Worm (Caenorhabditis elegans): Measurements from ENCODE around the gene C53B7.2.
"Not testable (repeated sequence)": the region's sequence is repeated elsewhere in the genome, so short reads cannot be mapped to it uniquely, and the experiment has no call there.

C53B7.2 gene

DNA sequence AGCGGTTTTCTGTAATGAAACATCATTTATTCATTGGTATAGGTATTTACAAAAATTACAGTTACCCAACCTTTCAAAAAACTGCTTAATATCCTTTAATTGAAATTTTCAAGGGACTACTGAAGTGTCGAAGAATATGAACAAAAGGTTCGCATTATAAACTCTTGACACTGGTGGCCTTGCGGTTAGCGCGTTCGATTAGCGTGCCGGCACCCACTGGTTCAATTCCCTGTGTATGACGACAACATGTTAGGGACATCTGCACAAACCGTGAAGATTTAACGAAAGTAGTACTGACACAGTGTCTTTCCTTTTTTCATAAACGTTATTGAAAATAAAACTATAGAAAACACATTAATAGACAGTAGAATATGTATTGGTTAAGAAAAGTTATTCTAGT is 21.7 kb downstream of the C53B7.2 start (continued):
- TF ChIP-seq snu-23 (GFP tag; optimal IDR thresholded peaks at IDR 0.05) (peak; percentile 71), ets-5 (GFP tag; IDR thresholded peaks at IDR 0.05) (no peak), lir-3 (tag; optimal IDR thresholded peaks at IDR 0.05; ENCODE audit: poor library complexity) (peak; percentile 35), nhr-84 (tag; optimal IDR thresholded peaks at IDR 0.05) (no peak), fkh-10 (GFP tag; optimal IDR thresholded peaks at IDR 0.05) (no peak), grh-1 (GFP tag; IDR thresholded peaks at IDR 0.05) (peak; percentile 54; the same call in 1 of the 2 replicates)

DNA sequence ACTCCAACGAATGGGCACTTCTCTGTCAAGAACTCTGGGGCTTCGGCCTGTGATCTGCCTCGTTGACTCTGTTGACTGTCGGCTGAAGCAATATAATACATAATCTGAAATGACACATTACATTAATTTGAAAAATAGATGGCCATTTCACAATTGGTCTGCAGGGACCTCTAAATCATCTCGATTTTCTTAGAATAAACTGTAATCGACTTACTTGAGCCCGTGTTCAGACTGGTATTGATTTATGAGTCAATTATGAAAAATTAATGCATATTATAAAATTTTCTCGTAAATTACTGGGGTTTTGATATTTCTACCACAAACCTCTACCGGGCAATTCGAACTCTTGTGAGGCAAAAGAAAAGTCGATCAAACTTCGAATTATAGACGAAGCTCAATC is 22.6 kb downstream of the C53B7.2 start, which contains the start of gene C53B7.6:
Gene C53B7.6 (minus strand): TSS at position 101 of the 400 bp plus-strand sequence.
- TF ChIP-seq lin-13 (GFP tag; optimal IDR thresholded peaks at IDR 0.05); ceh-90 (tag; optimal IDR thresholded peaks at IDR 0.05); alr-1 (tag; optimal IDR thresholded peaks at IDR 0.05; ENCODE audit: borderline replicate concordance): not testable (repeated sequence)

DNA sequence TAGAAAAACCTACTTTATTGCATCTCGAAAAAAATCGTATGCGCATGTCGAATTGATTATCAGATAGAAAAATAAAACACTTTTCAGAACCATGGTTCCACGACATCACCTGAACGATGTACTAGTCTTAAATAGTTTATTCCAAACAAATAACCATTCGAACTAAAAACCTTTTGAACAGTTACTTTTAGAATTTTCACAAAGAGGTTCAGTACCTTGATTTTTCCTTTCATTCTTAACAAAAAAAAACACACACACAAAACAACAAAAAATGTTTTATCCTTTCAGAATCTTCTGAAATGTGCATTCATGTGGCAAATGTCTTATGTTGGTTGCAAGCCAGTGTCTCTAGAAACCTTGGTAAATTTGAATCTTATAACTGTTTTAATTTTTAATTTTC is 28.7 kb downstream of the C53B7.2 start, which contains the start of gene F41C6.4:
Gene F41C6.4 (minus strand): TSS at position 101 of the 400 bp plus-strand sequence.
- no peak for TF ChIP-seq ceh-88 (GFP tag; IDR thresholded peaks at IDR 0.05)
- TF ChIP-seq C04F5.9 (tag; optimal IDR thresholded peaks at IDR 0.05) = no peak
- no peak for TF ChIP-seq F16B12.6 (tag; optimal IDR thresholded peaks at IDR 0.05)
- no peak for TF ChIP-seq nhr-77 (tag; optimal IDR thresholded peaks at IDR 0.05)
- TF ChIP-seq lin-39 (tag; optimal IDR thresholded peaks at IDR 0.05) = no peak
- no peak for TF ChIP-seq elt-3 (tag; optimal IDR thresholded peaks at IDR 0.05)
- TF ChIP-seq swsn-7 (tag; optimal IDR thresholded peaks at IDR 0.05) = no peak
- TF ChIP-seq lin-15B (tag; optimal IDR thresholded peaks at IDR 0.05) = no peak
- TF ChIP-seq fkh-10 (GFP tag; optimal IDR thresholded peaks at IDR 0.05) = no peak

DNA sequence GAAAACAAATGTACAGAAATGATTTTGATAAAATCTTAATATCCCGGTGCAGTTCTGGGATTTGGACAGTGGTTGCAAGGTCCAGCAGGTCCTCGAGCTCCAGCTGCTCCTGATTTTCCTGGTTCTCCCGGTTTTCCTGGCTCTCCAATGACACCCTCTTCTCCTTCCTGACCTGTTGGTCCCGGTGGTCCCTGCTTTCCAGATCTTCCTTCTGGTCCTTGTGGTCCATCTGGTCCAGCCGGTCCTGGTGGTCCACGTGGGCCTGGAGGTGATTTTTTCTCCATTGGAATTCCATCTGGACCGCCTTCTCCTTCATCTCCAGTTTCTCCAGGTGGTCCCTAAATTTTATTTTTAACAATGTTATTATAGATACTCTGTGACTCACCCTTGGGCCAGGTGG is 29.2 kb downstream of the C53B7.2 start:
- TF ChIP-seq lin-35 (GFP tag; optimal IDR thresholded peaks at IDR 0.05) (no peak), fkh-8 (tag; optimal IDR thresholded peaks at IDR 0.05) (no peak), nhr-11 (tag; optimal IDR thresholded peaks at IDR 0.05) (no peak), egl-13 (tag; optimal IDR thresholded peaks at IDR 0.05) (no peak), pag-3 (tag; optimal IDR thresholded peaks at IDR 0.05; ENCODE audit: borderline replicate concordance, insufficient read depth) (no peak), unc-30 (tag; optimal IDR thresholded peaks at IDR 0.05) (no peak), tlp-1 (tag; optimal IDR thresholded peaks at IDR 0.05) (no peak), lsy-2 (tag; optimal IDR thresholded peaks at IDR 0.05) (no peak), hlh-17 (GFP tag; optimal IDR thresholded peaks at IDR 0.05; ENCODE audit: borderline replicate concordance) (no peak), isw-1 (GFP tag; IDR thresholded peaks at IDR 0.05) (no peak), efl-3 (GFP tag; optimal IDR thresholded peaks at IDR 0.05) (no peak), lin-15B (tag; optimal IDR thresholded peaks at IDR 0.05) (no peak), nhr-85 (tag) (no peak), grh-1 (GFP tag; IDR thresholded peaks at IDR 0.05) (no peak), dpl-1 (GFP tag; optimal IDR thresholded peaks at IDR 0.05) (no peak), nhr-28 (tag; optimal IDR thresholded peaks at IDR 0.05) (no peak), snu-23 (GFP tag; optimal IDR thresholded peaks at IDR 0.05) (no peak), mep-1 (tag; optimal IDR thresholded peaks at IDR 0.05) (no peak)

DNA sequence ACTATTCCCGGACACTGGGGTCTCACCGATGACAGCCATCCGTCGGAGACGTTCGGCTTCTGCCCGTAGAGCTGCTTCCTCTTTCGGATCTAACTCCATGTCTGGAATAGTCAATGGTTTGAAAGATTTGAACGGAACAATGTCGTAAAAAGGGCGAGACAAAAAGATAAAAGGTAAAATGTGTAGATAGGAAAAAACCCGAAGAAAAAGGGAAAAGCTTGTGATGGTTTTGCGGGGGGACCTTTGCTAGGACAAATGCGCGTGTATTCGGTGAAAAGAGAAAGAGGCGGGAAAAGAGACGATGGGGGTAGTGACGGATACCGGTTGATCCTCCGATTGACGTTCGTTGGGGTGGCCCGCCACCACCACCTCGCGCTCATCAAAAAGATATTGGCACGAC is 31.4 kb downstream of the C53B7.2 start, which contains the start of gene col-173:
Gene col-173 (minus strand): TSS at position 101 of the 400 bp plus-strand sequence.
- TF ChIP-seq pqm-1 (tag; optimal IDR thresholded peaks at IDR 0.05) (no peak), efl-1 (optimal IDR thresholded peaks at IDR 0.05) (no peak), efl-1 (GFP tag; optimal IDR thresholded peaks at IDR 0.05 in 1 of 2) (peak in 1 of 2 experiments; percentile 46)
